Worm (Caenorhabditis elegans) whole organism, mixed stage, embryonic: ENCODE data around the gene C50H2.4.

Experiments
- ces-1 ChIP-seq: fragments of 150-350 bp; optimal IDR thresholded peaks from 2 replicates; lab custom pipeline; 2014; ENCODE audit warnings: missing biosample characterization, missing genetic modification reagents, missing genetic modification characterization
- elt-1 ChIP-seq: sonication (generic microtip); optimal IDR thresholded peaks from 2 replicates; lab custom pipeline; 2017; ENCODE audit warnings: missing genetic modification characterization, mild to moderate bottlenecking, missing compliant biosample characterization, antibody characterized with exemption, moderate library complexity, borderline replicate concordance; ENCODE audit not compliant: insufficient read depth
- lin-13 ChIP-seq: fragments of 150-350 bp; optimal IDR thresholded peaks from 2 replicates; lab custom pipeline; 2014; ENCODE audit warnings: missing biosample characterization, missing genetic modification characterization
- nhr-237 ChIP-seq: fragments of 150-350 bp; optimal IDR thresholded peaks from 2 replicates; lab custom pipeline; 2014; ENCODE audit warnings: missing biosample characterization, missing genetic modification characterization
- nhr-28 ChIP-seq: fragments of 150-350 bp; optimal IDR thresholded peaks from 2 replicates; lab custom pipeline; 2014; ENCODE audit warnings: missing biosample characterization, missing genetic modification characterization

DNA sequence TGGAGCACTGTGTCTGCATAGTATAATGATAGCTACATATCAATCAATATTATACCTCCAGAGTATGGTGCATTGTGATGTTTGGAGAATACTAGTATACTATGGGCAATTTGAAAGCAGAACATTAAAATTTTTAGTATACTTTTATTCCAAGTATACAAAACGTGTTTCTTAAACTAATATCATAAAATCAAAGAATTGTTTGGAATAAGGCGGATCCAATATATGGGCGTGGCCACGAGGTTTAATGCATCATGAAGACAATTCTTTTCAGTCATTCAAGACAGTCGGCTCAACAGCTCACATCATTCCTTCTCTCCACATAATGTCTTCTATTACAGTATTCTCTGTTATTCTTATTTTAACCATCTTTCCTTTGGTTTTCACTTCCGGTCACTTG lies 36.9 kb upstream of the C50H2.4 start, which contains the start of gene sdz-31:
- TF ChIP-seq nhr-237 (no peak), ces-1 (GFP tag; lab: Kevin White, UChicago) (no peak), lin-13 (tag; lab: Kevin White, UChicago) (no peak), elt-1 (tag; lab: Kevin White, UChicago) (no peak), nhr-28 (no peak)
